Fruit fly (Drosophila melanogaster) whole organism, wandering third instar larva: Measurements from ENCODE around the gene Vdup1.
A peak's percentile ranks its signal among the peaks of the same experiment; 100 is the strongest.

Experiments
- Abd-B ChIP-seq: fragments of >200 bp; optimal IDR thresholded peaks from 2 replicates; lab custom pipeline; 2017; ENCODE audit warnings: missing biosample characterization, missing genetic modification characterization
- Dfd ChIP-seq: fragments of >200 bp; optimal IDR thresholded peaks from 2 replicates; lab custom pipeline; 2017; ENCODE audit warnings: missing biosample characterization, missing genetic modification characterization
- Hnf4 ChIP-seq: fragments of 200-800 bp; sonication (Bioruptor generic); optimal IDR thresholded peaks from 2 replicates; lab custom pipeline; 2016; ENCODE audit warnings: missing biosample characterization, mild to moderate bottlenecking, missing genetic modification characterization
- br ChIP-seq: fragments of 200-800 bp; sonication (Bioruptor generic); optimal IDR thresholded peaks from 2 replicates; lab custom pipeline; 2016; ENCODE audit warnings: missing biosample characterization, missing genetic modification characterization
- dsf ChIP-seq: sonication (Bioruptor generic); optimal IDR thresholded peaks from 2 replicates; lab custom pipeline; 2016; ENCODE audit warnings: missing biosample characterization, missing genetic modification characterization, borderline replicate concordance
- pan ChIP-seq: fragments of >200 bp; optimal IDR thresholded peaks from 2 replicates; lab custom pipeline; 2017
- psq ChIP-seq: fragments of 200-800 bp; sonication (Bioruptor generic); optimal IDR thresholded peaks from 3 replicates; lab custom pipeline; 2017; ENCODE audit warnings: missing biosample characterization, mild to moderate bottlenecking, missing genetic modification characterization, moderate library complexity
- sage ChIP-seq: fragments of 200-800 bp; sonication (Bioruptor generic); optimal IDR thresholded peaks from 2 replicates; lab custom pipeline; 2016; ENCODE audit warnings: missing biosample characterization, mild to moderate bottlenecking, missing genetic modification characterization
- sv ChIP-seq: fragments of 200-800 bp; sonication (Bioruptor generic); optimal IDR thresholded peaks from 3 replicates; lab custom pipeline; 2016; ENCODE audit warnings: missing biosample characterization, missing genetic modification characterization

- TF ChIP-seq sv (no peak), Hnf4 (GFP tag; lab: Kevin White, UChicago) (no peak), dsf (GFP tag; lab: Kevin White, UChicago) (no peak), Dfd (GFP tag; lab: Kevin White, UChicago) (no peak), br (no peak), psq (GFP tag; lab: Kevin White, UChicago) (no peak), pan (lab: Kevin White, UChicago) (no peak), Abd-B (GFP tag; lab: Kevin White, UChicago) (no peak), sage (peak; percentile 39)
These were observed 46.4 kb upstream of the Vdup1 start for dm6 chr3L:225120-225519.
